Fruit fly (Drosophila melanogaster): ENCODE measurements around the gene CG42681.
"Not testable (repeated sequence)": the region's sequence is repeated elsewhere in the genome, so short reads cannot be mapped to it uniquely, and the experiment has no call there.

dm6 chr2L:14741740-14742139, 2.5 kb upstream of the CG42681 start, which contains the start of gene CG42586:
- not testable (repeated sequence) for TF ChIP-seq CG11617 (GFP tag; optimal IDR thresholded peaks at IDR 0.05); kay (GFP tag; ENCODE audit: borderline replicate concordance); bab1 (GFP tag; optimal IDR thresholded peaks at IDR 0.05); pad (GFP tag; optimal IDR thresholded peaks at IDR 0.05); CG1620 (GFP tag; optimal IDR thresholded peaks at IDR 0.05); CG14711 (tag; optimal IDR thresholded peaks at IDR 0.05)

Data from whole organism, adult.